Worm (Caenorhabditis elegans): ENCODE data around the gene tbx-38.

ce11 chrIII:11808818-11809217 lies 23.0 kb upstream of the tbx-38 start, which contains the start of gene C18D11.9:
- TF ChIP-seq gmeb-1 (tag; optimal IDR thresholded peaks at IDR 0.05): no peak
- TF ChIP-seq ztf-11 (tag; optimal IDR thresholded peaks at IDR 0.05): no peak
- no peak for TF ChIP-seq crh-2 (tag; optimal IDR thresholded peaks at IDR 0.05)
- TF ChIP-seq lin-13 (GFP tag; optimal IDR thresholded peaks at IDR 0.05): no peak
- TF ChIP-seq lin-39 (tag; optimal IDR thresholded peaks at IDR 0.05): no peak
- no peak for TF ChIP-seq ama-1 (optimal IDR thresholded peaks at IDR 0.05)
- TF ChIP-seq ZK546.5 (tag; optimal IDR thresholded peaks at IDR 0.05): no peak
- TF ChIP-seq dmd-4 (tag; optimal IDR thresholded peaks at IDR 0.05): no peak
- no peak for TF ChIP-seq ceh-82 (tag; optimal IDR thresholded peaks at IDR 0.05)
- no peak for TF ChIP-seq nhr-11 (tag; optimal IDR thresholded peaks at IDR 0.05)
- TF ChIP-seq ztf-4 (tag; optimal IDR thresholded peaks at IDR 0.05): no peak
- TF ChIP-seq unc-55 (GFP tag; optimal IDR thresholded peaks at IDR 0.05): no peak
- no peak for TF ChIP-seq zag-1 (tag; optimal IDR thresholded peaks at IDR 0.05)
